Worm (Caenorhabditis elegans): ENCODE results near the gene slc-17.2.
"Not testable (repeated sequence)": the region's sequence is repeated elsewhere in the genome, so short reads cannot be mapped to it uniquely, and the experiment has no call there.

ce11 chrIII:9420231-9420630 is 30.3 kb upstream of the slc-17.2 start, which contains the start of gene T26G10.4:
- not testable (repeated sequence) for TF ChIP-seq unc-3 (GFP tag; conservative IDR thresholded peaks at IDR 0.05); unc-3 (tag; optimal IDR thresholded peaks at IDR 0.05); gmeb-2 (tag; optimal IDR thresholded peaks at IDR 0.05)

Data from whole organism, late embryonic.